Worm (Caenorhabditis elegans): ENCODE results near the gene Y19D2B.2.

The Y19D2B.2 gene

ce11 chrII:10914366-10914765 is 9.7 kb upstream of the Y19D2B.2 start, which contains the start of gene F44F4.15:
F44F4.15 (plus strand) TSS chrII:10914666.
- no peak for TF ChIP-seq dsc-1 (tag; optimal IDR thresholded peaks at IDR 0.05)
- no peak for TF ChIP-seq nhr-47 (tag; optimal IDR thresholded peaks at IDR 0.05)
- no peak for TF ChIP-seq efl-1 (optimal IDR thresholded peaks at IDR 0.05)
- TF ChIP-seq efl-1 (GFP tag; optimal IDR thresholded peaks at IDR 0.05 in 1 of 2), result no peak
- no peak for TF ChIP-seq elt-3 (tag; optimal IDR thresholded peaks at IDR 0.05)
- no peak for TF ChIP-seq F16B12.6 (tag; optimal IDR thresholded peaks at IDR 0.05)

DNA sequence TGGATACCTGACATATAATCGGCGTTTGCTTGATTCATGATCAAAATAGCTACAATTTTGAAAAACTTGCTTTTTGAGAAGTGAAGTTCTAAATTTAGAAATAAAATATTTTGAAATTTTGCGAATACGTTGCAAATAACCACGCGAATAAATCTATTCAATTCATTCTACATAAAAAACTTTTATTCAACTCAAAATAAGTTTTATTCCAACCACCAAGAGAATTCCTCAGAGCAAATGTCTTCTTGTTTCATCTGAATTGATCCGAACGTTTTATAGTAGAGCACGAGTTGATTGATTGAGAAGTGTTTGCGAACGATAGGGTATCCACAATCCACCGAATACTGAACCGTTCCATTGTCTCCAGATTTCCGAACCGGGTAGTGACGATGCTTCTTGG is 8.3 kb upstream of the Y19D2B.2 start, which contains the start of gene F44F4.9:
Gene F44F4.9, minus strand, starts transcription at position 101 of the 400 bp plus-strand sequence.
- TF ChIP-seq ceh-63 (GFP tag; optimal IDR thresholded peaks at IDR 0.05) (no peak), nhr-90 (tag; optimal IDR thresholded peaks at IDR 0.05; ENCODE audit: poor library complexity) (no peak), pax-3 (tag; optimal IDR thresholded peaks at IDR 0.05) (no peak), jun-1 (tag; optimal IDR thresholded peaks at IDR 0.05) (no peak), elt-3 (tag; optimal IDR thresholded peaks at IDR 0.05) (no peak), F16B12.6 (tag; optimal IDR thresholded peaks at IDR 0.05) (no peak), efl-1 (optimal IDR thresholded peaks at IDR 0.05) (no peak), efl-1 (GFP tag; optimal IDR thresholded peaks at IDR 0.05 in 1 of 2) (no peak), C04F5.9 (tag; optimal IDR thresholded peaks at IDR 0.05) (no peak)

DNA sequence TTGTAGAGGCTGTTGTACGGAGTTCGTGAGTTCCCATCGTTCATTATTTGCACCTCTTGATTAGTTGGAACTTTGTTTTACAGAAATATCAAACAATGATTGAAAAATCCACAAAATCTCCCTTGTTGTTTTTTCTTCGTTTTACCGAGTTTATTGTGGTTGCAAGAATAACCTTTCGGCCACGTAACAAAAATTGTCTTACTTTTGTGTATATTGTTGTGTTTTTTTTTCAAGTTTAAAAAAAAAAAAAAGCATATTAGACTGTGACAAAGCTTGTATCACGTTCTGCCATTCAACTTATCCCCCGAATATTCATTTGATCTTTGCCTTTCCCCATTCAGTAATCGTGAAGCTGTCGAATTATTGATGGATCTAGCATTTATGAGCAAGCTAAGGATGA is 6.9 kb upstream of the Y19D2B.2 start, which contains the start of gene F44F4.10:
Gene F44F4.10, minus strand, starts transcription at position 101 of the 400 bp plus-strand sequence.
- no peak for TF ChIP-seq Y116A8C.19 (tag; optimal IDR thresholded peaks at IDR 0.05; ENCODE audit: borderline replicate concordance)
- no peak for TF ChIP-seq zip-4 (GFP tag; optimal IDR thresholded peaks at IDR 0.05)
- no peak for TF ChIP-seq C34B4.2 (tag; optimal IDR thresholded peaks at IDR 0.05)
- TF ChIP-seq nhr-237 (tag; optimal IDR thresholded peaks at IDR 0.05), result no peak
- TF ChIP-seq ceh-82 (tag; optimal IDR thresholded peaks at IDR 0.05), result no peak
- no peak for TF ChIP-seq ceh-88 (GFP tag; IDR thresholded peaks at IDR 0.05)
- TF ChIP-seq aly-2 (tag; optimal IDR thresholded peaks at IDR 0.05), result no peak
- TF ChIP-seq C04F5.9 (tag; optimal IDR thresholded peaks at IDR 0.05), result no peak
- no peak for TF ChIP-seq jun-1 (tag; optimal IDR thresholded peaks at IDR 0.05)
- TF ChIP-seq nhr-85 (tag), result no peak
- no peak for TF ChIP-seq mep-1 (tag; optimal IDR thresholded peaks at IDR 0.05)
- no peak for TF ChIP-seq snu-23 (GFP tag; optimal IDR thresholded peaks at IDR 0.05)
- no peak for TF ChIP-seq unc-130 (tag; optimal IDR thresholded peaks at IDR 0.05)
- TF ChIP-seq egl-27 (tag; optimal IDR thresholded peaks at IDR 0.05), result no peak
- TF ChIP-seq lin-15B (tag; optimal IDR thresholded peaks at IDR 0.05), result no peak
- TF ChIP-seq ceh-90 (tag; optimal IDR thresholded peaks at IDR 0.05), result no peak
- TF ChIP-seq rnt-1 (tag; optimal IDR thresholded peaks at IDR 0.05), result no peak

DNA sequence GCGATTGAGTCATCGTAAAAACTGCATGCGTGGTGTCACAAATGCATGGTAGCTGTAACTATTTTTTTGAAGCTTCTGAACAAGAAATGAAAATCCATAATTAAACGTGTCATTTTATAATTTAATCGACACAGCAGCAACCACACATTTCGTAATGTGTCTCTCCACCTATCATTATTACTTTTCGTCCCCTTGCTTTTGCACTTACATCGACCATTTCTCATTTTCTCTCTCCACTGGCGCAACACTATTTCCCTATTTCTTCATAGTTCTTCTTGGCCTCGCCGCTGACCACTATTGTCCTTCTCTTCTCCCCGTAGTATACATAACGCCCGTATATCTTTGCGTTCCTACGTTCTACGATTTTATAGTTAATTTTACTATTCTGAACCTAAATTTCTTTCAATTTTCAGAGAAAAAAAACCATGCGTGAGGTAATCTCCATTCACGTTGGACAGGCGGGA is 5.7 kb upstream of the Y19D2B.2 start, which contains the start of gene tba-4:
Gene tba-4, plus strand, starts transcription at position 414 of the 464 bp plus-strand sequence.
- TF ChIP-seq nhr-20 (tag; optimal IDR thresholded peaks at IDR 0.05), result no peak
- peak; percentile 35 for TF ChIP-seq blmp-1 (tag; optimal IDR thresholded peaks at IDR 0.05)
- no peak for TF ChIP-seq efl-3 (GFP tag; optimal IDR thresholded peaks at IDR 0.05)
- no peak for TF ChIP-seq aha-1 (tag; optimal IDR thresholded peaks at IDR 0.05)
- TF ChIP-seq ceh-88 (GFP tag; IDR thresholded peaks at IDR 0.05), result no peak
- TF ChIP-seq efl-1 (optimal IDR thresholded peaks at IDR 0.05), result no peak
- peak in 1 of 2 experiments; percentile 61 for TF ChIP-seq efl-1 (GFP tag; optimal IDR thresholded peaks at IDR 0.05 in 1 of 2)
- TF ChIP-seq lin-14 (GFP tag; optimal IDR thresholded peaks at IDR 0.05), result peak; percentile 32
- TF ChIP-seq nhr-84 (tag; optimal IDR thresholded peaks at IDR 0.05), result no peak
- TF ChIP-seq tlp-1 (tag; optimal IDR thresholded peaks at IDR 0.05), result no peak
- no peak for TF ChIP-seq lir-3 (tag; optimal IDR thresholded peaks at IDR 0.05; ENCODE audit: poor library complexity)
- no peak for TF ChIP-seq mef-2 (tag; optimal IDR thresholded peaks at IDR 0.05)
- TF ChIP-seq aly-2 (tag; optimal IDR thresholded peaks at IDR 0.05), result no peak
- TF ChIP-seq unc-86 (tag; optimal IDR thresholded peaks at IDR 0.05), result no peak
- no peak for TF ChIP-seq hlh-17 (GFP tag; optimal IDR thresholded peaks at IDR 0.05; ENCODE audit: borderline replicate concordance)
- no peak for TF ChIP-seq lsy-2 (tag; optimal IDR thresholded peaks at IDR 0.05)
- TF ChIP-seq ets-5 (GFP tag; IDR thresholded peaks at IDR 0.05), result no peak
